Worm (Caenorhabditis elegans) whole organism, L3 larva: ENCODE data around the gene srh-286.

ENCODE experiments used
- ama-1 ChIP-seq: fragments of 150-350 bp; optimal IDR thresholded peaks from 2 replicates; lab custom pipeline; 2018
- elt-1 ChIP-seq: fragments of 150-350 bp; optimal IDR thresholded peaks from 2 replicates; lab custom pipeline; 2014; ENCODE audit warnings: missing biosample characterization, missing genetic modification characterization
- fkh-10 ChIP-seq: sonication (generic microtip); optimal IDR thresholded peaks from 2 replicates; lab custom pipeline; 2017; ENCODE audit warnings: missing biosample characterization, missing genetic modification reagents, missing genetic modification characterization
- nhr-12 ChIP-seq: fragments of 150-350 bp; optimal IDR thresholded peaks from 2 replicates; lab custom pipeline; 2014; ENCODE audit warnings: missing biosample characterization, missing genetic modification characterization
- nhr-237 ChIP-seq: fragments of 150-350 bp; optimal IDR thresholded peaks from 2 replicates; lab custom pipeline; 2014; ENCODE audit warnings: missing biosample characterization, missing genetic modification characterization
- skn-1 ChIP-seq: fragments of 150-350 bp; optimal IDR thresholded peaks from 2 replicates; lab custom pipeline; 2014; ENCODE audit warnings: missing biosample characterization, missing genetic modification characterization
- snpc-4 ChIP-seq: fragments of 150-350 bp; optimal IDR thresholded peaks from 2 replicates; lab custom pipeline; 2014; ENCODE audit warnings: missing biosample characterization, missing genetic modification characterization
- zag-1 ChIP-seq: fragments of 150-350 bp; optimal IDR thresholded peaks from 2 replicates; lab custom pipeline; 2014; ENCODE audit warnings: missing biosample characterization, missing genetic modification characterization

- TF ChIP-seq fkh-10 (GFP tag; lab: Kevin White, UChicago), result no peak
- TF ChIP-seq nhr-12 (tag; lab: Kevin White, UChicago), result no peak
- TF ChIP-seq ama-1 (lab: Kevin White, UChicago), result no peak
- TF ChIP-seq elt-1 (tag; lab: Kevin White, UChicago), result no peak
- no peak for TF ChIP-seq skn-1 (tag; lab: Kevin White, UChicago)
- no peak for TF ChIP-seq nhr-237
- TF ChIP-seq zag-1, result no peak
- no peak for TF ChIP-seq snpc-4 (tag; lab: Kevin White, UChicago)
These were observed 44.9 kb upstream of the srh-286 start, which contains the start of gene C06H5.6 for ce11 chrV:17888939-17889338.
